Fruit fly (Drosophila melanogaster) whole organism, embryonic: ENCODE data around the gene CG5043.
A peak's percentile ranks its signal among the peaks of the same experiment; 100 is the strongest.

Source experiments
- BEAF-32 ChIP-seq: fragments of 200-800 bp; sonication (Bioruptor generic); optimal IDR thresholded peaks from 3 replicates; lab custom pipeline; 2017; ENCODE audit warnings: missing biosample characterization, missing genetic modification characterization, mild to moderate bottlenecking, moderate library complexity, missing genetic modification reagents
- CG10274 ChIP-seq: fragments of 200-800 bp; sonication (Bioruptor generic); optimal IDR thresholded peaks from 3 replicates; lab custom pipeline; 2017; ENCODE audit warnings: missing biosample characterization, mild to moderate bottlenecking, missing genetic modification characterization
- CG10366 ChIP-seq: fragments of 200-800 bp; sonication (Bioruptor generic); IDR thresholded peaks from 2 replicates; pipeline ENCODE4 v1.3.6; 2022; ENCODE audit warnings: missing biosample characterization, missing genetic modification characterization
- CG10543 ChIP-seq: fragments of 200-800 bp; sonication (Bioruptor generic); optimal IDR thresholded peaks from 3 replicates; lab custom pipeline; 2017; ENCODE audit warnings: missing biosample characterization, mild to moderate bottlenecking, missing genetic modification characterization, moderate library complexity
- CG12659 ChIP-seq: fragments of 200-800 bp; sonication (Bioruptor generic); optimal IDR thresholded peaks from 3 replicates; lab custom pipeline; 2017; ENCODE audit warnings: mild to moderate bottlenecking, missing biosample characterization, missing genetic modification reagents, missing genetic modification characterization
- CG12769 ChIP-seq: fragments of 200-800 bp; sonication (Bioruptor generic); optimal IDR thresholded peaks from 2 replicates; lab custom pipeline; 2019; ENCODE audit warnings: missing biosample characterization, mild to moderate bottlenecking, missing genetic modification characterization, moderate library complexity
- CG14710 ChIP-seq: fragments of 200-800 bp; sonication (Bioruptor generic); optimal IDR thresholded peaks from 3 replicates; lab custom pipeline; 2019; ENCODE audit warnings: missing biosample characterization, mild to moderate bottlenecking, missing genetic modification characterization, moderate library complexity
- CG15601 ChIP-seq: fragments of 200-800 bp; sonication (Bioruptor generic); optimal IDR thresholded peaks from 3 replicates; lab custom pipeline; 2019; ENCODE audit warnings: missing biosample characterization, mild to moderate bottlenecking, missing genetic modification characterization, moderate library complexity
- CG17186 ChIP-seq: fragments of 200-800 bp; sonication (Bioruptor generic); optimal IDR thresholded peaks from 3 replicates; lab custom pipeline; 2017; ENCODE audit warnings: missing biosample characterization, missing genetic modification reagents, missing genetic modification characterization
- CG17328 ChIP-seq: fragments of 200-800 bp; sonication (Bioruptor generic); IDR thresholded peaks from 2 replicates; pipeline ENCODE4 v1.3.6; 2022; ENCODE audit warnings: missing biosample characterization, missing genetic modification characterization
- CG17829 ChIP-seq: fragments of 200-800 bp; optimal IDR thresholded peaks from 2 replicates; lab custom pipeline; 2019; ENCODE audit warnings: missing biosample characterization, mild to moderate bottlenecking, missing genetic modification characterization, moderate library complexity
- CG2889 ChIP-seq: fragments of 200-800 bp; sonication (Bioruptor generic); IDR thresholded peaks from 3 replicates; pipeline ENCODE4 v1.3.6; 2022; ENCODE audit warnings: missing biosample characterization, missing genetic modification characterization
- CG32767 ChIP-seq: fragments of 200-800 bp; sonication (Bioruptor generic); IDR thresholded peaks from 2 replicates; pipeline ENCODE4 v1.3.6; 2022; ENCODE audit warnings: missing biosample characterization, missing genetic modification characterization
- CG4404 ChIP-seq: fragments of 200-800 bp; sonication (Bioruptor generic); IDR thresholded peaks from 2 replicates; pipeline ENCODE4 v1.3.6; 2022; ENCODE audit warnings: missing biosample characterization, missing genetic modification characterization
- CG5180 ChIP-seq: fragments of 200-800 bp; sonication (Bioruptor generic); optimal IDR thresholded peaks from 3 replicates; lab custom pipeline; 2017; ENCODE audit warnings: missing biosample characterization, missing genetic modification characterization, mild to moderate bottlenecking, moderate library complexity, missing genetic modification reagents
- CG6791 ChIP-seq: fragments of 200-800 bp; sonication (Bioruptor generic); IDR thresholded peaks from 3 replicates; pipeline ENCODE4 v1.3.6; 2022; ENCODE audit warnings: missing biosample characterization, missing genetic modification characterization; ENCODE audit not compliant: partially characterized antibody
- CG6854 ChIP-seq: fragments of 200-800 bp; sonication (Bioruptor generic); optimal IDR thresholded peaks from 3 replicates; lab custom pipeline; 2017; ENCODE audit warnings: missing biosample characterization, mild to moderate bottlenecking, missing genetic modification characterization
- CG7357 ChIP-seq: fragments of 200-800 bp; sonication (Bioruptor generic); IDR thresholded peaks from 3 replicates; pipeline ENCODE4 v1.3.6; 2022; ENCODE audit warnings: missing biosample characterization, missing genetic modification characterization
- CG7372 ChIP-seq: fragments of 200-800 bp; sonication (Bioruptor generic); IDR thresholded peaks from 2 replicates; pipeline ENCODE4 v1.3.6; 2022; ENCODE audit warnings: missing biosample characterization, missing genetic modification characterization
- CG8924 ChIP-seq: fragments of 200-800 bp; optimal IDR thresholded peaks from 3 replicates; lab custom pipeline; 2019; ENCODE audit warnings: missing biosample characterization, mild to moderate bottlenecking, missing genetic modification characterization, moderate library complexity
- CG9727 ChIP-seq: fragments of 200-800 bp; sonication (Bioruptor generic); optimal IDR thresholded peaks from 3 replicates; lab custom pipeline; 2017; ENCODE audit warnings: missing biosample characterization, mild to moderate bottlenecking, missing genetic modification characterization
- CG9797 ChIP-seq: fragments of 200-800 bp; sonication (Bioruptor generic); optimal IDR thresholded peaks from 3 replicates; lab custom pipeline; 2018; ENCODE audit warnings: missing biosample characterization, mild to moderate bottlenecking, missing genetic modification characterization
- D ChIP-seq, 2 experiments: fragments of 200-800 bp in 1 of 2; fragments of >200 bp in 1 of 2; sonication (Bioruptor generic) in 1 of 2; optimal IDR thresholded peaks; 2 replicates in 1 of 2; 3 replicates in 1 of 2; lab custom pipeline; 2017; ENCODE audit warnings: mild to moderate bottlenecking in 1 of 2, missing biosample characterization in 1 of 2, missing genetic modification characterization in 1 of 2, missing genetic modification reagents in 1 of 2
- Eip74EF ChIP-seq, 2 experiments: fragments of 200-800 bp in 1 of 2; fragments of >200 bp in 1 of 2; sonication (Bioruptor generic) in 1 of 2; optimal IDR thresholded peaks; 2 replicates each; lab custom pipeline; 2017 to 2019; ENCODE audit warnings: missing biosample characterization in 2 of 2, missing genetic modification characterization in 2 of 2, mild to moderate bottlenecking in 1 of 2, moderate library complexity in 1 of 2
- HLHmδ ChIP-seq: fragments of 200-800 bp; sonication (Bioruptor generic); optimal IDR thresholded peaks from 2 replicates; lab custom pipeline; 2018; ENCODE audit warnings: missing biosample characterization, mild to moderate bottlenecking, missing genetic modification characterization, moderate library complexity
- Hmr ChIP-seq: fragments of 200-800 bp; sonication (Bioruptor generic); optimal IDR thresholded peaks from 3 replicates; lab custom pipeline; 2017; ENCODE audit warnings: mild to moderate bottlenecking, missing biosample characterization, missing genetic modification reagents, missing genetic modification characterization
- Lhr ChIP-seq: fragments of 200-800 bp; sonication (Bioruptor generic); optimal IDR thresholded peaks from 3 replicates; lab custom pipeline; 2017; ENCODE audit warnings: mild to moderate bottlenecking, missing biosample characterization, missing genetic modification reagents, missing genetic modification characterization
- MESR4 ChIP-seq: fragments of 200-800 bp; sonication (Bioruptor generic); optimal IDR thresholded peaks from 2 replicates; lab custom pipeline; 2018; ENCODE audit warnings: missing biosample characterization, mild to moderate bottlenecking, missing genetic modification characterization, moderate library complexity
- Opbp ChIP-seq: fragments of 200-800 bp; sonication (Bioruptor generic); IDR thresholded peaks from 3 replicates; pipeline ENCODE4 v1.3.6; 2022; ENCODE audit warnings: missing biosample characterization, missing genetic modification characterization; ENCODE audit not compliant: partially characterized antibody
- Stat92E ChIP-seq, 3 experiments: fragments of >200 bp in 2 of 3; fragments of 200-800 bp in 1 of 3; sonication (Bioruptor generic) in 1 of 3; optimal IDR thresholded peaks; 2 replicates each; lab custom pipeline; 2017 to 2019; ENCODE audit warnings: missing biosample characterization in 3 of 3, missing genetic modification characterization in 3 of 3, mild to moderate bottlenecking in 1 of 3, moderate library complexity in 1 of 3
- Vsx1 ChIP-seq: fragments of 200-800 bp; sonication (Bioruptor generic); optimal IDR thresholded peaks from 2 replicates; lab custom pipeline; 2017; ENCODE audit warnings: missing biosample characterization, mild to moderate bottlenecking, missing genetic modification characterization, missing genetic modification reagents
- amos ChIP-seq: fragments of 200-800 bp; sonication (Bioruptor generic); IDR thresholded peaks from 2 replicates; pipeline ENCODE4 v1.3.6; 2022; ENCODE audit warnings: missing biosample characterization, missing genetic modification characterization; ENCODE audit not compliant: partially characterized antibody
- ash1 ChIP-seq: fragments of 200-800 bp; sonication (Bioruptor generic); optimal IDR thresholded peaks from 2 replicates; lab custom pipeline; 2018; ENCODE audit warnings: missing biosample characterization, mild to moderate bottlenecking, missing genetic modification characterization
- ci ChIP-seq: fragments of 200-800 bp; sonication (Bioruptor generic); IDR thresholded peaks from 3 replicates; pipeline ENCODE4 v1.3.6; 2022; ENCODE audit warnings: missing biosample characterization, missing genetic modification characterization
- croc ChIP-seq: fragments of 200-800 bp; sonication (Bioruptor generic); conservative IDR thresholded peaks from 3 replicates; pipeline ENCODE4 v1.3.6; 2022; ENCODE audit warnings: missing biosample characterization, missing genetic modification characterization
- disco-r ChIP-seq: fragments of 200-800 bp; sonication (Bioruptor generic); optimal IDR thresholded peaks from 2 replicates; lab custom pipeline; 2016; ENCODE audit warnings: missing biosample characterization, missing genetic modification characterization
- hkb ChIP-seq, 2 experiments: fragments of 200-800 bp in 1 of 2; fragments of >200 bp in 1 of 2; sonication (Bioruptor generic) in 1 of 2; IDR thresholded peaks in 1 of 2; optimal IDR thresholded peaks in 1 of 2; 2 replicates each; pipeline versions ENCODE4 v1.3.6 to Lab custom; 2017 to 2022; ENCODE audit warnings: missing biosample characterization in 1 of 2, missing genetic modification characterization in 1 of 2
- kni ChIP-seq: fragments of 200-800 bp; sonication (Bioruptor generic); optimal IDR thresholded peaks from 3 replicates; lab custom pipeline; 2017; ENCODE audit warnings: mild to moderate bottlenecking, missing biosample characterization, missing genetic modification reagents, missing genetic modification characterization
- lbe ChIP-seq: fragments of 200-800 bp; sonication (Bioruptor generic); optimal IDR thresholded peaks from 2 replicates; lab custom pipeline; 2016; ENCODE audit warnings: missing biosample characterization, mild to moderate bottlenecking, missing genetic modification characterization
- maf-S ChIP-seq: fragments of 200-800 bp; sonication (Bioruptor generic); optimal IDR thresholded peaks from 2 replicates; lab custom pipeline; 2016; ENCODE audit warnings: missing biosample characterization, missing genetic modification characterization
- nmo ChIP-seq: fragments of 200-800 bp; sonication (Bioruptor generic); optimal IDR thresholded peaks from 2 replicates; lab custom pipeline; 2018; ENCODE audit warnings: missing biosample characterization, mild to moderate bottlenecking, missing genetic modification characterization, moderate library complexity
- p53 ChIP-seq: fragments of 200-800 bp; sonication (Bioruptor generic); optimal IDR thresholded peaks from 2 replicates; lab custom pipeline; 2016; ENCODE audit warnings: missing biosample characterization, missing genetic modification characterization
- pita ChIP-seq: fragments of 200-800 bp; sonication (Bioruptor generic); optimal IDR thresholded peaks from 2 replicates; lab custom pipeline; 2017; ENCODE audit warnings: missing biosample characterization, mild to moderate bottlenecking, missing genetic modification characterization
- scrt ChIP-seq: fragments of 200-800 bp; sonication (Bioruptor generic); optimal IDR thresholded peaks from 2 replicates; lab custom pipeline; 2018; ENCODE audit warnings: missing biosample characterization, mild to moderate bottlenecking, missing genetic modification characterization, moderate library complexity
- sug ChIP-seq: fragments of 200-800 bp; optimal IDR thresholded peaks from 2 replicates; lab custom pipeline; 2019; ENCODE audit warnings: missing biosample characterization, mild to moderate bottlenecking, missing genetic modification characterization, moderate library complexity

Gene CG5043

DNA sequence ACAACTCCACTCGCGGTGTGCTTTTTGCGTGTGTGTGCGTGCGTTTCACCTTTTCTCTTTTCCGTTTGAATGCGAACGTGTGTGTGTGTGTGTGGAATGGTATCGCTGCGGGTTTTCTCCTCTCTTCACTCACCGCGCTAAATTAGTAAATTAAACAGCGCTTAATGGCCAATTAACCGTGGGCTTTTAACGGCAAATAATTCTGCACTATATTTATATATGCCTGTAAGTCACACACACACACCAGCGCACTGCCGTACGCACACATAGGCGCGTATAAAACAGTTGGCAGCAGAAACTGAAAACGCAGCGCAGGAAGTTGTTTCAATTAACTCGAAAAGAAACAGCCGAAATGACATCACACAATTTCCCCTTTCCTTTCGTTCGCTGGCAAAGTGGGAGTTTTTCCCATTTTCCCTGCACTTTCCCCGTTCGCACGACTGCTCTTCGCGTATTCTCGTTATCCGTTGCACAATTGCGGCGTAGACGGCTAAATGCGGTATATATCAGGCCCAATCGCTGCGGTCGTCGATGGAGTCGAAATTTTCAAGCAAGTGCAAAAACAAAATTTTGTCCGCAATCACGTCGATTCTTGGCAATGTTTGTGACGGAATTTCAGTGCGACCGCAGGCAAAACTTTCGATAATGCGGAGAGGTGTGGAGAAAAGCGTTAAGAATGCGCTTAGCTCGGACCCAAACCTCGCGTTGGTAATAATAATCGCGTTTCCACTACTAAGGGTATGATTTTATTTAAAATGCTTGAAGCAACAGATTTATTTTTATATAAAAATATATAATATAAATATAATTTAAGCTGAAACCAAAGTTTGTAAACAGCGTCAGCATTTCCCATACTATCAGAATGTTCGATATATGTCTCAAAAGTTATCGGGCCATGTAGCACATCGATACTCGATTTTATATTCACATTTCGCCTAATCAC, 39.2 kb downstream of the CG5043 start, which contains the start of gene BicD (continued):
- TF ChIP-seq CG6791 (GFP tag; lab: Robert Waterston, UW): peak; percentile 63; the same call in 1 of the 3 replicates
- TF ChIP-seq hkb (optimal IDR thresholded peaks at IDR 0.05; lab: Kevin White, UChicago): no peak
- peak; percentile 39 for TF ChIP-seq hkb (GFP tag; IDR thresholded peaks at IDR 0.05; lab: Robert Waterston, UW)
- peak; percentile 89 for TF ChIP-seq nmo (GFP tag; lab: Kevin White, UChicago)
- peak; percentile 91 for TF ChIP-seq CG7357 (GFP tag; lab: Robert Waterston, UW)
- TF ChIP-seq pita (GFP tag; lab: Kevin White, UChicago): peak; percentile 65
- TF ChIP-seq disco-r (GFP tag; lab: Kevin White, UChicago): no peak
- no peak for TF ChIP-seq Eip74EF (GFP tag; optimal IDR thresholded peaks at IDR 0.05; lab: Kevin White, UChicago)
- peak; percentile 12 for TF ChIP-seq CG10543
- TF ChIP-seq BEAF-32: peak; percentile 72
- no peak for TF ChIP-seq CG4404 (GFP tag; lab: Robert Waterston, UW)
- peak; percentile 3 for TF ChIP-seq kni (GFP tag; lab: Kevin White, UChicago)
- no peak for TF ChIP-seq croc
- peak; percentile 52 for TF ChIP-seq MESR4
- TF ChIP-seq CG8924: peak; percentile 24
- TF ChIP-seq CG7372 (GFP tag; lab: Robert Waterston, UW): no peak
- TF ChIP-seq CG14710 (tag; lab: Kevin White, UChicago): peak; percentile 76
- TF ChIP-seq CG10274 (GFP tag; lab: Kevin White, UChicago): no peak
- peak; percentile 66 for TF ChIP-seq p53 (GFP tag; lab: Kevin White, UChicago)
- TF ChIP-seq CG17328: 0 out of 2 replicates have a peak, but pooled peaks have one; percentile 26
- peak; percentile 37 for TF ChIP-seq lbe (GFP tag; lab: Kevin White, UChicago)
- TF ChIP-seq maf-S (GFP tag; lab: Kevin White, UChicago): no peak
- TF ChIP-seq CG9797 (GFP tag; lab: Kevin White, UChicago): peak; percentile 80
- peak; percentile 72 for TF ChIP-seq Lhr (GFP tag; lab: Kevin White, UChicago)
- peak; percentile 62 for TF ChIP-seq amos (GFP tag; lab: Robert Waterston, UW)
- TF ChIP-seq CG17186 (GFP tag; lab: Kevin White, UChicago): peak; percentile 77
- 0 out of 2 replicates have a peak, but pooled peaks have one; percentile 8 for TF ChIP-seq CG10366 (GFP tag; lab: Robert Waterston, UW)
- TF ChIP-seq Hmr: peak; percentile 72
- TF ChIP-seq sug (tag; lab: Kevin White, UChicago): peak; percentile 30
- peak; percentile 24 for TF ChIP-seq HLHmδ (GFP tag; lab: Kevin White, UChicago)
- TF ChIP-seq Vsx1 (GFP tag; lab: Kevin White, UChicago): peak; percentile 75
- no peak for TF ChIP-seq CG2889 (GFP tag; lab: Robert Waterston, UW)
- TF ChIP-seq ash1 (GFP tag; lab: Kevin White, UChicago): no peak
- TF ChIP-seq CG9727 (GFP tag; lab: Kevin White, UChicago): peak; percentile 28
- TF ChIP-seq Stat92E (GFP tag; optimal IDR thresholded peaks at IDR 0.05; lab: Kevin White, UChicago): peak in 1 of 3 experiments; percentile 17
- TF ChIP-seq D (optimal IDR thresholded peaks at IDR 0.05; lab: Kevin White, UChicago): peak; percentile 46
- no peak for TF ChIP-seq D (GFP tag; optimal IDR thresholded peaks at IDR 0.05; lab: Kevin White, UChicago)
- no peak for TF ChIP-seq CG5180 (GFP tag; lab: Kevin White, UChicago)
- no peak for TF ChIP-seq ci (GFP tag; lab: Robert Waterston, UW)
- TF ChIP-seq CG6854 (GFP tag; lab: Kevin White, UChicago): no peak
- peak; percentile 49; the same call in 1 of the 3 replicates for TF ChIP-seq Opbp (GFP tag; lab: Robert Waterston, UW)
- TF ChIP-seq scrt (GFP tag; lab: Kevin White, UChicago): peak; percentile 22
- peak; percentile 68 for TF ChIP-seq CG17829 (tag; lab: Kevin White, UChicago)
- TF ChIP-seq CG15601 (tag; lab: Kevin White, UChicago): peak; percentile 68
- TF ChIP-seq CG32767 (GFP tag; lab: Robert Waterston, UW): no peak
- TF ChIP-seq CG12659 (GFP tag; lab: Kevin White, UChicago): peak; percentile 80
- peak; percentile 54 for TF ChIP-seq CG12769 (tag; lab: Kevin White, UChicago)
